Worm (Caenorhabditis elegans): ENCODE measurements around the gene F21C10.19.

DNA sequence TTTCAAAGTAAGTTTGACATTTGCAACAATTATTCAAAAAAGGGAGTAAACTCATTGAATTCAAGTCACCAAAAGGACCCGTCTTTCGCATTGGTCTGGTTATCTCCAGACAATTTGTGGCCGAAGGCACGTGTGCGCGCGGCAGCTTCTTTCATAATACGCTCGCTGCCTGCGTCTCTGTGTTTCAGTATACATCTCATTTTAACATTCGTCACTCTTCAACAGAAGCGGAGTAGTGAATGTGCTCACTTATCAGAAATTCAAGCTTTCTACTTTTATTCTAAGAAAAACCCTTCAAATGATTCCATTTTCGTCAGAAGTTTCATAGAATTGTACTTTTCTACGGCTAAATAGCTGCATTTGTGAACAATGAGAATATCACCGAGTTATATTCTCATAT lies 2.3 kb upstream of the F21C10.19 start:
- TF ChIP-seq egl-27 (tag; optimal IDR thresholded peaks at IDR 0.05) (no peak), pqm-1 (tag; optimal IDR thresholded peaks at IDR 0.05) (no peak), ztf-11 (tag; optimal IDR thresholded peaks at IDR 0.05) (no peak)

Measured in whole organism, L1 larva.